Fruit fly (Drosophila melanogaster) Kc167 (cell line): ENCODE results near the gene zfh1.

Experiments used
- Myc ChIP-seq: fragments of >200 bp; optimal IDR thresholded peaks from 2 replicates; lab custom pipeline; 2017; ENCODE audit warnings: missing external identifiers
- Sin3A ChIP-seq: fragments of >200 bp; optimal IDR thresholded peaks from 2 replicates; lab custom pipeline; 2018; ENCODE audit warnings: missing external identifiers
- h ChIP-seq: fragments of >200 bp; optimal IDR thresholded peaks from 3 replicates; lab custom pipeline; 2018; ENCODE audit warnings: missing external identifiers
- insv ChIP-seq: fragments of >200 bp; optimal IDR thresholded peaks from 3 replicates; lab custom pipeline; 2018; ENCODE audit warnings: missing external identifiers
- psq ChIP-seq: fragments of >200 bp; optimal IDR thresholded peaks from 2 replicates; lab custom pipeline; 2017; ENCODE audit warnings: missing external identifiers

- TF ChIP-seq h, result no peak
- TF ChIP-seq Myc, result no peak
- TF ChIP-seq insv (lab: Kevin White, UChicago), result no peak
- TF ChIP-seq Sin3A, result no peak
- TF ChIP-seq psq, result no peak
Observed at dm6 chr3R:30820707-30821319, 55.1 kb downstream of the zfh1 start.
